Worm (Caenorhabditis elegans): ENCODE data around the gene F58D12.3.
A peak's percentile ranks its signal among the peaks of the same experiment; 100 is the strongest.

DNA sequence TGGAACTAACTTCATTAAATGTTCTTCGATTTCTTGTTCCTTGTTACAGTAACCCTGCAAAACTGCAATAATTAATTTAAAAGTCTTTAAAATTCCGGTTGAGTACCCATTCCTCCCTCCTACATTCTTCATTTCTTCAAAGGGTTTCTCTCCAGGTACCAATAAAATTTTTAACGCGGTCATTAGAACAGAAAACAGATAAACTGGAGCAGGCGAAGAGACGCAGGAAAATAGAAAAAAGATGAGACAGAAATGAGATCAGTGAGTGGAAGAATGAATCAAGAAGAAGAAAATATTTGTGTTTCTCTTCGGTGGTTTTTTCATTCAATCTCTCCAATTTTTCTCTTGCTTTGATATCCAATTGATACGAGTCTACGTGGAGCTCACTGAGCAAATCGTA lies 36.2 kb downstream of the F58D12.3 start, which contains the start of gene D1086.8:
- no peak for TF ChIP-seq snpc-4 (tag; optimal IDR thresholded peaks at IDR 0.05)
- TF ChIP-seq madf-9 (GFP tag; conservative IDR thresholded peaks at IDR 0.05): no peak
- no peak for TF ChIP-seq snpc-1.2 (GFP tag; IDR thresholded peaks at IDR 0.05)
- TF ChIP-seq fos-1 (tag; optimal IDR thresholded peaks at IDR 0.05): no peak
- TF ChIP-seq hlh-30 (tag; optimal IDR thresholded peaks at IDR 0.05; ENCODE audit: insufficient read depth): no peak
- no peak for TF ChIP-seq nhr-25 (tag; optimal IDR thresholded peaks at IDR 0.05; ENCODE audit: borderline replicate concordance, insufficient read depth)
- TF ChIP-seq daf-16 (GFP tag; optimal IDR thresholded peaks at IDR 0.05): peak in 1 of 2 experiments; percentile 13
- no peak for TF ChIP-seq daf-16 (tag; optimal IDR thresholded peaks at IDR 0.05)
- TF ChIP-seq ztf-11 (tag; optimal IDR thresholded peaks at IDR 0.05): no peak
- no peak for TF ChIP-seq saeg-2 (GFP tag; IDR thresholded peaks at IDR 0.05)
- no peak for TF ChIP-seq lin-39 (tag; optimal IDR thresholded peaks at IDR 0.05)
- no peak for TF ChIP-seq ces-1 (GFP tag; optimal IDR thresholded peaks at IDR 0.05)
- no peak for TF ChIP-seq ZK546.5 (tag; optimal IDR thresholded peaks at IDR 0.05)
- TF ChIP-seq Y75B8A.6 (GFP tag; IDR thresholded peaks at IDR 0.05): no peak
